Worm (Caenorhabditis elegans): Measurements from ENCODE around the gene C06A1.7.

DNA sequence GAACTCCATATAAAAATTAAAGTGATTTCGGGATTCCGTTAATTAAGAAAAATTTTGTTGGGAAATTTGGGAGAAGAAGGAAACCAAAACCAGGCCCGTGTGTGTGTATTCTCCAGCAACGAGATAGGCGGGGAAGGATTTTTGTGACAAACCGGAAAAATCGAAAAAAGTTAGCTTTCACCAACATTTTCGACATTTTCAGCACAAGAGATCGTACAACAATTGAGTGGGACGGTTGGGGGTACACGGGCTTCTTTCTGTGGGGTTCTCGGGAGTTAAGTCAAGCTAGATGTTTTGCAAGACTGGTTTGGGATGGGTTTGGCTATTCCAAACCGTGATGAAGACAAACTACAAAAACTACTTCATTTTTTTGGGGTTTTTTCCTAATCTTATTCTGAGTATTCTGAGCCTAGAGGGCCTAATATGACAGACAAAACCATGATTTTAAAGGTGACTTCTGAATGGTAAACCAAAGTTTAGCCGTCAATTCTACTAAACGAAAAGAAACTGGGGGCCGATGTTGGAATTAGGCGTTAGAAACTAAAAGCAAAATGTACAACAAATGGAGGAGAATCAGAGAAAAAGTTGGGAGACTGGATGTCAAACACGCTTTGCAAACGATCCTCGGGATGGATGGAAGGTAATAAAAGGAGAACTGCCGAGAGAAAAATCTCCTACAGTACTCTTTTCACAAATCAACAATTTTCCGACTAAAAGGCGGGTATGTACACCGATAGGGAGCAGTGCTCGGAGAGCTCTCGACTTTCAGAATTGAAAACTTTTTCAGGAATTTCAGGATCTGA, 21.8 kb upstream of the C06A1.7 start:
- TF ChIP-seq dao-5 (tag; optimal IDR thresholded peaks at IDR 0.05) (no peak), him-1 (tag; optimal IDR thresholded peaks at IDR 0.05) (no peak)

Data from whole organism, L4/young adult.